Worm (Caenorhabditis elegans): ENCODE results near the gene lec-4.

ce11 chrIII:3734007-3734406 lies 39.1 kb downstream of the lec-4 start, which contains the start of gene F34D10.3:
- TF ChIP-seq unc-62 (GFP tag; optimal IDR thresholded peaks at IDR 0.05 in 1 of 2), result no peak
- no peak for TF ChIP-seq unc-62 (tag; optimal IDR thresholded peaks at IDR 0.05)
- no peak for TF ChIP-seq ceh-28 (tag; optimal IDR thresholded peaks at IDR 0.05)
- TF ChIP-seq aly-2 (tag; optimal IDR thresholded peaks at IDR 0.05), result no peak
- TF ChIP-seq gei-8 (GFP tag; optimal IDR thresholded peaks at IDR 0.05), result no peak
- no peak for TF ChIP-seq Y5F2A.4 (GFP tag; optimal IDR thresholded peaks at IDR 0.05)
- TF ChIP-seq ama-1 (optimal IDR thresholded peaks at IDR 0.05), result no peak
- TF ChIP-seq hif-1 (tag; optimal IDR thresholded peaks at IDR 0.05), result no peak
- no peak for TF ChIP-seq nhr-77 (tag; optimal IDR thresholded peaks at IDR 0.05)
- no peak for TF ChIP-seq pqm-1 (tag; optimal IDR thresholded peaks at IDR 0.05)

Data from whole organism, L4 larva.